Worm (Caenorhabditis elegans): ENCODE data around the gene C11H1.5.

DNA sequence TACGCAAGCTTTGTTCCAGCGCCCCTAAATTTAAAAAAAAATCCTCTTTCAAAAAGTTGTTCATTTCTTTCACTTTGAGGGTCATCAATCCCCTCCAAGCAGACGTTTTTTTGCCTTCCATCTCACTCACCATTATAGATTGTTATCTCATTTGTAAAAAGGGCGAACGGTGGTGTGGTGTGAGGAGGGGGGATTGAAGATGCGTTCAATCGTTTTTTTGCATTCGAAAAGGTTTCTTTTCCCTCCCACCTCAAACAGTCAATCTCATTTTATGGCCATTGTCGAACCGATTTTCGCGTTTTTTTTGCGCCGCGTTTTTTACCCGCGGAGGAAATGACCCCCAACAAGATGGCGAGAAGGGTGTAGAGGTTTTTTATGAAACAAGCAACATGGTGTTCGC lies 35.9 kb upstream of the C11H1.5 start:
- TF ChIP-seq dao-5 (tag; optimal IDR thresholded peaks at IDR 0.05), result no peak
- TF ChIP-seq him-1 (tag; optimal IDR thresholded peaks at IDR 0.05), result no peak
- TF ChIP-seq W03F9.2 (tag; optimal IDR thresholded peaks at IDR 0.05), result no peak

Data from whole organism, L4/young adult.